Worm (Caenorhabditis elegans) whole organism, midembryonic: ENCODE results near the gene F25B4.8.

Experiments used
- T22C8.4 ChIP-seq: fragments of 200-800 bp; sonication (Bioruptor generic); IDR thresholded peaks from 2 replicates; pipeline ENCODE4 v1.3.6; 2022; ENCODE audit warnings: missing genetic modification characterization, missing compliant biosample characterization
- cog-1 ChIP-seq: sonication (generic microtip); optimal IDR thresholded peaks from 2 replicates; lab custom pipeline; 2016; ENCODE audit warnings: missing genetic modification characterization, missing compliant biosample characterization
- flt-1 ChIP-seq: fragments of 200-800 bp; sonication (Bioruptor generic); IDR thresholded peaks from 2 replicates; pipeline ENCODE4 v1.3.6; 2022; ENCODE audit warnings: missing genetic modification characterization, missing compliant biosample characterization
- klf-2 ChIP-seq: fragments of 200-800 bp; sonication (Bioruptor generic); conservative IDR thresholded peaks from 2 replicates; pipeline ENCODE4 v1.3.6; 2022; ENCODE audit warnings: missing genetic modification reagents, missing genetic modification characterization, missing compliant biosample characterization
- med-1 ChIP-seq: sonication (generic microtip); optimal IDR thresholded peaks from 2 replicates; lab custom pipeline; 2017; ENCODE audit warnings: missing genetic modification characterization, mild to moderate bottlenecking, missing compliant biosample characterization, antibody characterized with exemption, missing genetic modification reagents; ENCODE audit not compliant: insufficient read depth
- ref-1 ChIP-seq: fragments of 200-800 bp; sonication (Bioruptor generic); conservative IDR thresholded peaks from 2 replicates; pipeline ENCODE4 v1.3.6; 2022; ENCODE audit warnings: missing genetic modification reagents, missing genetic modification characterization, missing compliant biosample characterization
- tab-1 ChIP-seq: fragments of 200-800 bp; sonication (Bioruptor generic); IDR thresholded peaks from 2 replicates; pipeline ENCODE4 v1.3.6; 2022; ENCODE audit warnings: missing genetic modification characterization, missing compliant biosample characterization
- ztf-23 ChIP-seq: fragments of 200-800 bp; sonication (Bioruptor generic); IDR thresholded peaks from 2 replicates; pipeline ENCODE4 v1.3.6; 2022; ENCODE audit warnings: missing genetic modification reagents, missing genetic modification characterization, missing compliant biosample characterization

DNA sequence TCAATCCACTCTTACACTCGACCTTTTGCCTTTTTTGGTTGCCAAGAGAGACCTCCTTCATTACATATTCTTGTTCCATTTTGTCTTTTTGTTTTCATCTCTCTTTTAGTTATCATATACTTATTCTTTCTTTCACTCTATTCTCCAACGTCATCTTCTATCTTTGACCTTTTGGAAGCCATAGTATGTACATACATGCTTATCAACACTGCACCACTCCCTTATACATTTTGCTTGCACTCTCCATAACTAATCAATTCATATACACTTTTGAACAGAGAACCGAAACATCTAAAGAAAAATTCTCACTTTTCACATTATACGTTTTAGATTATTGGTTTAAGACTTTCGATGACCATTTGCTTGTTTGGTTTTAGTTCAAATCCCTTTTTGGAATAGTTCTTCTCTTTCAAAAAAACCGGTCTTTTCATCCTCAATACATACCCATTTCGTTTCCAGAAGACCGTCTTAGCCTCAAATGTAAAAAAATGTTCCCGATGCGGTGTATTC lies 37.5 kb downstream of the F25B4.8 start, which contains the start of gene hex-2:
- TF ChIP-seq klf-2, result no peak
- no peak for TF ChIP-seq ref-1 (GFP tag; lab: Robert Waterston, UW)
- TF ChIP-seq med-1 (GFP tag; lab: Kevin White, UChicago), result no peak
- TF ChIP-seq T22C8.4 (GFP tag; lab: Robert Waterston, UW), result no peak
- TF ChIP-seq tab-1, result no peak
- no peak for TF ChIP-seq cog-1 (tag; lab: Kevin White, UChicago)
- no peak for TF ChIP-seq flt-1 (GFP tag; lab: Robert Waterston, UW)
- no peak for TF ChIP-seq ztf-23
